Worm (Caenorhabditis elegans) whole organism, L4 larva: Measurements from ENCODE around the gene F54E4.4.

Source experiments
- D1046.2 ChIP-seq: fragments of 200-800 bp; sonication (Bioruptor generic); IDR thresholded peaks from 2 replicates; pipeline ENCODE4 v1.3.6; 2022; ENCODE audit warnings: missing genetic modification characterization, missing compliant biosample characterization
- F26F4.8 ChIP-seq: fragments of 200-800 bp; sonication (Bioruptor generic); conservative IDR thresholded peaks from 2 replicates; pipeline ENCODE4 v1.3.6; 2022; ENCODE audit warnings: missing genetic modification characterization, missing compliant biosample characterization
- F49E8.2 ChIP-seq: sonication (generic microtip); optimal IDR thresholded peaks from 2 replicates; lab custom pipeline; 2016; ENCODE audit warnings: missing compliant biosample characterization, mild to moderate bottlenecking, missing genetic modification characterization, borderline replicate concordance
- T26A8.4 ChIP-seq: fragments of 200-800 bp; sonication (Bioruptor generic); IDR thresholded peaks from 2 replicates; pipeline ENCODE4 v1.3.6; 2022; ENCODE audit warnings: missing genetic modification characterization, missing compliant biosample characterization
- Y48G9A.11 ChIP-seq: fragments of 200-800 bp; sonication (Bioruptor generic); IDR thresholded peaks from 2 replicates; pipeline ENCODE4 v1.3.6; 2022; ENCODE audit warnings: missing genetic modification reagents, missing genetic modification characterization, missing compliant biosample characterization
- Y5F2A.4 ChIP-seq: fragments of 200-800 bp; sonication (Bioruptor generic); optimal IDR thresholded peaks from 2 replicates; lab custom pipeline; 2018; ENCODE audit warnings: mild to moderate bottlenecking, missing genetic modification characterization, missing compliant biosample characterization
- aha-1 ChIP-seq: fragments of 150-350 bp; peaks from one replicate; lab custom pipeline; 2014; ENCODE audit warnings: missing biosample characterization, missing genetic modification characterization
- ama-1 ChIP-seq: fragments of 150-350 bp; optimal IDR thresholded peaks from 2 replicates; lab custom pipeline; 2014; ENCODE audit warnings: inconsistent platforms, mixed read lengths
- arid-1 ChIP-seq: fragments of 200-800 bp; sonication (Bioruptor generic); conservative IDR thresholded peaks from 2 replicates; pipeline ENCODE4 v1.3.6; 2022; ENCODE audit warnings: missing genetic modification reagents, missing genetic modification characterization, missing compliant biosample characterization
- ceh-28 ChIP-seq: fragments of 150-350 bp; optimal IDR thresholded peaks from 2 replicates; lab custom pipeline; 2014; ENCODE audit warnings: missing biosample characterization, missing genetic modification reagents, missing genetic modification characterization
- ces-1 ChIP-seq: fragments of 150-350 bp; sonication (generic microtip); optimal IDR thresholded peaks from 4 replicates; lab custom pipeline; 2014; ENCODE audit warnings: missing biosample characterization, missing genetic modification reagents, missing genetic modification characterization
- ctbp-1 ChIP-seq: fragments of 200-800 bp; sonication (Bioruptor generic); IDR thresholded peaks from 2 replicates; pipeline ENCODE4 v1.3.6; 2022; ENCODE audit warnings: missing genetic modification reagents, missing genetic modification characterization, missing compliant biosample characterization
- dmd-6 ChIP-seq: fragments of 200-800 bp; sonication (Bioruptor generic); IDR thresholded peaks from 2 replicates; pipeline ENCODE4 v1.3.6; 2022; ENCODE audit warnings: missing genetic modification reagents, missing genetic modification characterization, missing compliant biosample characterization
- duxl-1 ChIP-seq: sonication (generic microtip); optimal IDR thresholded peaks from 2 replicates; lab custom pipeline; 2016; ENCODE audit warnings: mild to moderate bottlenecking, missing genetic modification characterization, moderate library complexity, missing compliant biosample characterization; ENCODE audit not compliant: poor library complexity
- dve-1 ChIP-seq: sonication (generic microtip); optimal IDR thresholded peaks from 2 replicates; lab custom pipeline; 2017; ENCODE audit warnings: antibody characterized with exemption, mild to moderate bottlenecking, missing genetic modification characterization, missing compliant biosample characterization; ENCODE audit not compliant: insufficient read depth
- fkh-10 ChIP-seq: fragments of 150-350 bp; optimal IDR thresholded peaks from 2 replicates; lab custom pipeline; 2014; ENCODE audit warnings: missing biosample characterization, missing genetic modification reagents, missing genetic modification characterization
- fos-1 ChIP-seq: fragments of 150-350 bp; optimal IDR thresholded peaks from 2 replicates; lab custom pipeline; 2014; ENCODE audit warnings: missing biosample characterization, missing genetic modification characterization
- hmg-1.1 ChIP-seq: fragments of 200-800 bp; sonication (Bioruptor generic); IDR thresholded peaks from 2 replicates; pipeline ENCODE4 v1.3.6; 2022; ENCODE audit warnings: missing genetic modification reagents, missing genetic modification characterization, missing compliant biosample characterization
- lin-1 ChIP-seq: fragments of 200-800 bp; sonication (Bioruptor generic); IDR thresholded peaks from 2 replicates; pipeline ENCODE4 v1.3.6; 2022; ENCODE audit warnings: missing genetic modification reagents, missing genetic modification characterization, missing compliant biosample characterization
- lin-39 ChIP-seq: fragments of 150-350 bp; optimal IDR thresholded peaks from 2 replicates; lab custom pipeline; 2014; ENCODE audit warnings: missing biosample characterization, missing genetic modification reagents, missing genetic modification characterization
- lir-3 ChIP-seq: sonication (generic microtip); optimal IDR thresholded peaks from 2 replicates; lab custom pipeline; 2016; ENCODE audit warnings: mild to moderate bottlenecking, missing genetic modification characterization, missing compliant biosample characterization
- mdl-1 ChIP-seq, 2 experiments: fragments of 150-350 bp in 1 of 2; sonication (generic microtip) in 1 of 2; optimal IDR thresholded peaks; 2 replicates each; lab custom pipeline; 2014 to 2017; ENCODE audit warnings: missing biosample characterization in 2 of 2, missing genetic modification characterization in 2 of 2
- mdt-29 ChIP-seq: fragments of 200-800 bp; sonication (Bioruptor generic); IDR thresholded peaks from 2 replicates; pipeline ENCODE4 v1.3.6; 2022; ENCODE audit warnings: missing genetic modification reagents, missing genetic modification characterization, missing compliant biosample characterization
- mes-2 ChIP-seq: sonication (generic microtip); optimal IDR thresholded peaks from 2 replicates; lab custom pipeline; 2016; ENCODE audit warnings: missing genotype, mild to moderate bottlenecking, missing genetic modification characterization, missing compliant biosample characterization; ENCODE audit not compliant: poor library complexity, severe bottlenecking
- nhr-10 ChIP-seq: fragments of 150-350 bp; optimal IDR thresholded peaks from 2 replicates; lab custom pipeline; 2014; ENCODE audit warnings: missing biosample characterization, missing genetic modification characterization
- nhr-28 ChIP-seq: fragments of 150-350 bp; optimal IDR thresholded peaks from 2 replicates; lab custom pipeline; 2014; ENCODE audit warnings: missing biosample characterization, missing genetic modification characterization
- nhr-48 ChIP-seq: sonication (generic microtip); optimal IDR thresholded peaks from 2 replicates; lab custom pipeline; 2016; ENCODE audit warnings: mild to moderate bottlenecking, missing genetic modification characterization, missing compliant biosample characterization
- nhr-6 ChIP-seq: fragments of 150-350 bp; optimal IDR thresholded peaks from 2 replicates; lab custom pipeline; 2014; ENCODE audit warnings: missing biosample characterization, missing genetic modification characterization
- pha-4 ChIP-seq, 2 experiments: fragments of 150-350 bp in 1 of 2; fragments of 200-800 bp in 1 of 2; sonication (Bioruptor generic) in 1 of 2; IDR thresholded peaks in 1 of 2; optimal IDR thresholded peaks in 1 of 2; 2 replicates each; pipeline versions ENCODE4 v1.3.6 to Lab custom; 2014 to 2022; ENCODE audit warnings: missing genetic modification characterization in 2 of 2, missing genetic modification reagents in 2 of 2, missing biosample characterization in 1 of 2, missing compliant biosample characterization in 1 of 2
- set-16 ChIP-seq: fragments of 200-800 bp; sonication (Bioruptor generic); IDR thresholded peaks from 2 replicates; pipeline ENCODE4 v1.3.6; 2022; ENCODE audit warnings: missing genetic modification reagents, missing genetic modification characterization, missing compliant biosample characterization
- spr-3 ChIP-seq: fragments of 200-800 bp; sonication (Bioruptor generic); optimal IDR thresholded peaks from 2 replicates; lab custom pipeline; 2018; ENCODE audit warnings: mild to moderate bottlenecking, missing genetic modification characterization, missing compliant biosample characterization
- tag-97 ChIP-seq: fragments of 200-800 bp; sonication (Bioruptor generic); IDR thresholded peaks from 2 replicates; pipeline ENCODE4 v1.3.6; 2022; ENCODE audit warnings: missing genetic modification characterization, missing compliant biosample characterization
- unc-39 ChIP-seq: sonication (generic microtip); optimal IDR thresholded peaks from 2 replicates; lab custom pipeline; 2017; ENCODE audit warnings: missing biosample characterization, missing genetic modification characterization
- unc-62 ChIP-seq, 3 experiments: fragments of 150-350 bp in 1 of 3; sonication (generic microtip); optimal IDR thresholded peaks in 2 of 3; peaks in 1 of 3; 1 replicate in 1 of 3; 2 replicates in 2 of 3; lab custom pipeline; 2014 to 2017; ENCODE audit warnings: missing biosample characterization in 3 of 3, missing genetic modification characterization in 3 of 3, missing genetic modification reagents in 3 of 3, missing genotype in 1 of 3
- vab-7 ChIP-seq: fragments of 200-800 bp; sonication (Bioruptor generic); IDR thresholded peaks from 2 replicates; pipeline ENCODE4 v1.3.6; 2022; ENCODE audit warnings: missing genetic modification reagents, missing genetic modification characterization, missing compliant biosample characterization

F54E4.4 gene

DNA sequence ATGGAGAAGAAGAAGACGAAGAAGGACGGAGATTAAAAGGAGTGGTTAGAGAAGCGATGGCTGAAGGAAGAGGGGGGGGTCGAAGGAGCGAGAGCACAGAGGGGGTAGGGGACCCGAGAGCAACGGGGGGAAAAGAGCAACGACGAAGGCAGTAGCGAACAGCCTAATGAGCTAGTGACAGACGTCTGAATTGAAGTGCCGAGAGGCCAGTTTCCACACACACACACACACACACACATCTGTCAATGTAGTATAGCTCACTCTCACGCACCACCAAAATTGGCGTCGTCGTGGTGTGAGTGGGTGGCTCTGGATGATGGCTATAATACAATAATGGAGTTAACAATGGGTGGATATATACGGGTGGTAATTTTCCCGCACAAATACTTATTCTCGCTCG lies 8.6 kb downstream of the F54E4.4 start (continued):
- TF ChIP-seq ces-1 (GFP tag; lab: Kevin White, UChicago), result no peak
- TF ChIP-seq set-16 (GFP tag; lab: Robert Waterston, UW), result peak; percentile 86
- TF ChIP-seq lin-1 (GFP tag; lab: Robert Waterston, UW), result no peak
- TF ChIP-seq nhr-6 (tag; lab: Kevin White, UChicago), result no peak
- TF ChIP-seq T26A8.4 (GFP tag; lab: Robert Waterston, UW), result no peak
- TF ChIP-seq mdt-29 (GFP tag; lab: Robert Waterston, UW), result no peak
- 0 out of 2 replicates have a peak, but pooled peaks have one; percentile 14 for TF ChIP-seq dmd-6
- no peak for TF ChIP-seq arid-1 (GFP tag; lab: Robert Waterston, UW)
- TF ChIP-seq dve-1 (tag; lab: Kevin White, UChicago), result no peak
- no peak for TF ChIP-seq fos-1 (tag; lab: Kevin White, UChicago)
- no peak for TF ChIP-seq Y5F2A.4
- TF ChIP-seq spr-3 (GFP tag; lab: Kevin White, UChicago), result no peak
- peak in 1 of 2 experiments; percentile 62 for TF ChIP-seq unc-62 (GFP tag; optimal IDR thresholded peaks at IDR 0.05 in 1 of 2; lab: Kevin White, UChicago)
- TF ChIP-seq unc-62 (tag; optimal IDR thresholded peaks at IDR 0.05; lab: Kevin White, UChicago), result no peak
- TF ChIP-seq F26F4.8 (GFP tag; lab: Robert Waterston, UW), result no peak
- peak; percentile 93 for TF ChIP-seq aha-1 (tag; lab: Kevin White, UChicago)
- no peak for TF ChIP-seq unc-39 (tag; lab: Kevin White, UChicago)
- TF ChIP-seq D1046.2 (GFP tag; lab: Robert Waterston, UW), result no peak
- TF ChIP-seq ctbp-1 (GFP tag; lab: Robert Waterston, UW), result peak; percentile 68; the same call in 1 of the 2 replicates
- no peak for TF ChIP-seq Y48G9A.11 (GFP tag; lab: Robert Waterston, UW)
- TF ChIP-seq vab-7 (GFP tag; lab: Robert Waterston, UW), result no peak
- no peak for TF ChIP-seq F49E8.2 (tag; lab: Kevin White, UChicago)
- TF ChIP-seq ama-1 (lab: Kevin White, UChicago), result no peak
- 0 out of 2 replicates have a peak, but pooled peaks have one; percentile 44 for TF ChIP-seq hmg-1.1 (GFP tag; lab: Robert Waterston, UW)
- TF ChIP-seq mes-2, result no peak
- TF ChIP-seq ceh-28, result no peak
- no peak for TF ChIP-seq nhr-10 (tag; lab: Kevin White, UChicago)
- no peak for TF ChIP-seq lin-39 (tag; lab: Kevin White, UChicago)
- TF ChIP-seq tag-97 (GFP tag; lab: Robert Waterston, UW), result no peak
- TF ChIP-seq pha-4 (GFP tag; IDR thresholded peaks at IDR 0.05; lab: Robert Waterston, UW), result no peak; the same call in 1 of the 2 replicates
- TF ChIP-seq pha-4 (tag; optimal IDR thresholded peaks at IDR 0.05; lab: Kevin White, UChicago), result no peak
- no peak for TF ChIP-seq duxl-1 (tag; lab: Kevin White, UChicago)
- TF ChIP-seq mdl-1 (tag; optimal IDR thresholded peaks at IDR 0.05; lab: Kevin White, UChicago), result no peak
- TF ChIP-seq nhr-48 (tag; lab: Kevin White, UChicago), result no peak
- no peak for TF ChIP-seq nhr-28

DNA sequence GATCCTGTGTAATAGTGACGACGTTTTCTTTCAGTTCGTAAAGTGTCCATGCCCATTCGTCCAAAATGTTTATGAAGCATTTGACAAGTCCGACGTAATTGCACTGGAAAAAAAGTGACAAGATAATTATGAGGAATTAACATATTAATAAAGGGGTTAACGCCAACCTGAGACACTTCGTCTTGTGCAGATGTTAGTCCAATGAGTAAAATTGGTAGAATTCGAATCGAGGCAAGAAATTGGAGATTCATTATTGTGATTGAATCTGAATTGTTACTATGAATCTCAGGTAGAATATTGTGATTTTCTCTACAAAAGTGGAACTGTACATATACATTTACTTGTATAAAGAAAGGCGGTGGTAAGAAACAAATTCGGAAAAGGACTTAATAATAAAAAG lies 9.1 kb downstream of the F54E4.4 start, which contains the start of gene F54E4.3:
F54E4.3 (minus strand) TSS at position 265 of the 400 bp plus-strand sequence.
- no peak for TF ChIP-seq lir-3 (tag; lab: Kevin White, UChicago)
- TF ChIP-seq unc-62 (GFP tag; optimal IDR thresholded peaks at IDR 0.05 in 1 of 2; lab: Kevin White, UChicago), result peak in 1 of 2 experiments; percentile 95
- no peak for TF ChIP-seq unc-62 (tag; optimal IDR thresholded peaks at IDR 0.05; lab: Kevin White, UChicago)

DNA sequence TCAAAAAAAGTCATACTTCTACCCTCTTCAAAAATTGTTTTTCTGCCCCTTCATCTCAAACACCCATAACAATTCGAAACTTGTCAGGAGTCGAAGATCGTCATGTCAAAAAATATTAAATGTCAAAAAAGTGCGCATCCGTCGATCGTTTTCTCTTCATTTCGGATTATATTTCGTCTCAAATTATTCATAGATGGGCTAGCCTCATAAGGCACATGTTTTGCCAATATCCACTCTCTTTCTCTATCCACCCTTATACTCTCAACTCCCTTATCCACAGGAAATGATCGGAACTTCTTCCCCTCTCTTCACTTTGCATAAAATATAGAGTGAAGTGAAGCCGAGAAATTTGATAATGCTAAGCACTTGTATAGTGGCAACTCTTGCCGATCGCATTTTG lies 11.6 kb downstream of the F54E4.4 start:
- TF ChIP-seq Y48G9A.11 (GFP tag; lab: Robert Waterston, UW) (no peak), fkh-10 (GFP tag; lab: Kevin White, UChicago) (peak; percentile 27), unc-62 (GFP tag; optimal IDR thresholded peaks at IDR 0.05 in 1 of 2; lab: Kevin White, UChicago) (peak in 1 of 2 experiments; percentile 98), unc-62 (tag; optimal IDR thresholded peaks at IDR 0.05; lab: Kevin White, UChicago) (no peak)
